Worm (Caenorhabditis elegans): ENCODE measurements around the gene cct-6.
A peak's percentile ranks its signal among the peaks of the same experiment; 100 is the strongest.

Gene cct-6

DNA sequence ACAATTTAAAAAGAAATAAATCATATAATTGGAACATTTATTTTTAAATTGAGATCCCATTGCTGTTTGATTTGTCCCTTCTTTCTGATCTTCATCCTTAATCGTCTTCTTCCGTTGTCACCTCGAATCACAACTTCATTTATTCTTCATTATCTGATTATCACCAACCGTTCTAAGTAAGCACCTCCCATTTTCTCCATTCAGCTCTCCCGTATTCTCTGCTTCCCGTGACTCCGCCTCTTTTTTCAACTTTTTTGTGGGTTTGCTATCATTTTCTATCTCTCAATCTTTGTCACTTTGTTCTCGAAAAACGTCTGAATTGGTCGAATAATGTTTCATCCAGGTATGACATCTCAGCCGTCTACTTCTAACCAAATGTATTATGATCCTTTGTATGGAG, 39.6 kb downstream of the cct-6 start, which contains the start of gene sma-4:
Gene sma-4 (plus strand): TSS at position 301 of the 400 bp plus-strand sequence.
- no peak for TF ChIP-seq pha-4 (tag; optimal IDR thresholded peaks at IDR 0.05)
- no peak for TF ChIP-seq fkh-6 (tag; optimal IDR thresholded peaks at IDR 0.05)
- no peak for TF ChIP-seq sox-2 (GFP tag; IDR thresholded peaks at IDR 0.05)
- TF ChIP-seq ceh-6 (GFP tag; optimal IDR thresholded peaks at IDR 0.05): no peak

DNA sequence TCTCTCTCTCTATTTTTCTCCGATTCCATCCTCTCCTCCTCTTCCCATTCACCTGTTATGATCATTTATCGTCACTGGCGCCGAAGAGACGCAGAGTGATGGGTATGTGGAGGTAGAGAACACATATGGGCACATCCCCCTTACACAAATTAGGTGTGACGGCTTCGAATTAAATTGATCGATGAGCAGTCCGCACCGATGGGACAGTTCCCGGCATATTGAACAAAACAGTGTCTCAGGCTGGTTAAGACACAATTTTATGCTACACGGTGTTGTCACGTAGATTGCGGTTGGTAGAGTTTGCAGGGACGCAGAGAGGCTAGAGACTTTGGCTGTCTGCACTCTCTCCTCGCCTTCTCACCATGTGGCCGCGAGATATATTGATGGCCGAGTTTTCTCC, 40.7 kb downstream of the cct-6 start, which contains the start of gene R12B2.7:
Gene R12B2.7 (plus strand): TSS at position 247 of the 400 bp plus-strand sequence.
- TF ChIP-seq ceh-30 (tag; optimal IDR thresholded peaks at IDR 0.05) (no peak), unc-55 (GFP tag; optimal IDR thresholded peaks at IDR 0.05) (peak; percentile 34), tbx-2 (tag; optimal IDR thresholded peaks at IDR 0.05) (peak; percentile 13), K09A11.1 (tag; optimal IDR thresholded peaks at IDR 0.05; ENCODE audit: insufficient read depth) (no peak), hlh-15 (tag; optimal IDR thresholded peaks at IDR 0.05) (no peak), dmd-4 (tag; optimal IDR thresholded peaks at IDR 0.05; ENCODE audit: borderline replicate concordance) (no peak)

DNA sequence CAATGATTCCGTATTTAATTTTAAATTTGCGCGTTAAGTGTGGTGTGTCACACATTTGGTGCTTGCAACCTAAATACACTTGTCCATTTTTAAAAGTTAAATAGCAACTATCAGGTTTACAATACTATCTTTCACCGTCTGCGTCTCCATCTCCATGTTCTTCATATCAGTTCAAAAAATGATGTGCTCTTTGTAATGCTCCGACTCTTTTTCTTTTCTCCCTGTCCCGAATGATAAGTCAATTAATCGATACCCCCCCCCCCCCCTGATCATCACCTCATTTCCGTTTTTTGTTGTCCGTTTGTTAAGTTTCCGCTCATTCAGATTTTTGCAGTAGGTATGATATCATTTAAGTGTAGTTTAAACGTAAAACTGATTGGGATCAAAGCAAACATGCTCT, 41.4 kb downstream of the cct-6 start:
- TF ChIP-seq mec-3 (tag; optimal IDR thresholded peaks at IDR 0.05; ENCODE audit: borderline replicate concordance): no peak
- TF ChIP-seq elt-2 (tag; optimal IDR thresholded peaks at IDR 0.05): peak; percentile 20

DNA sequence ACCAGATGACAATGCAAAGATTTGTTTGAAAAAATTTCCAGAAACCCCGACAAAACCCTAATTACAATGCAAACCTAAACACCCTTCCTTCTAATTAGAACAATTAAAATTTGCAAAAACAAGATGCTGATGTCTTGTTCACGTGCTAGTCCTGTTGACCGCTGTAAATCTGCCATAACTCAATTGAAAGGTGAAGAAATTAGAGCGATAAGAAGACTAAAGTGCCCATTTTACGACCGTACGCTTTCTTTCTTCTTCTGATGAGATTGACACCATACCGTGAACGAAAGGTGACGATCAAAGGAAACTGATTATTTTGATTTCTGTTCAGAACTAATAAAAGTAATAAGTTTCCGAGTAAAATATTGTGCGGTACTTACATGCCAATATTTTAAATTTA, 42.0 kb downstream of the cct-6 start:
- TF ChIP-seq K09A11.1 (tag; optimal IDR thresholded peaks at IDR 0.05; ENCODE audit: insufficient read depth) (no peak), ceh-9 (tag; optimal IDR thresholded peaks at IDR 0.05) (no peak), eyg-1 (tag; optimal IDR thresholded peaks at IDR 0.05) (no peak), ceh-48 (tag; optimal IDR thresholded peaks at IDR 0.05) (no peak), ceh-45 (GFP tag; IDR thresholded peaks at IDR 0.05) (no peak), ama-1 (optimal IDR thresholded peaks at IDR 0.05) (no peak), ceh-18 (tag; optimal IDR thresholded peaks at IDR 0.05) (no peak), ceh-31 (tag; optimal IDR thresholded peaks at IDR 0.05) (no peak), gmeb-2 (tag; optimal IDR thresholded peaks at IDR 0.05) (no peak), K02D7.2 (tag; optimal IDR thresholded peaks at IDR 0.05) (no peak), dmd-4 (tag; optimal IDR thresholded peaks at IDR 0.05; ENCODE audit: borderline replicate concordance) (no peak), sdc-2 (tag; optimal IDR thresholded peaks at IDR 0.05) (no peak)

DNA sequence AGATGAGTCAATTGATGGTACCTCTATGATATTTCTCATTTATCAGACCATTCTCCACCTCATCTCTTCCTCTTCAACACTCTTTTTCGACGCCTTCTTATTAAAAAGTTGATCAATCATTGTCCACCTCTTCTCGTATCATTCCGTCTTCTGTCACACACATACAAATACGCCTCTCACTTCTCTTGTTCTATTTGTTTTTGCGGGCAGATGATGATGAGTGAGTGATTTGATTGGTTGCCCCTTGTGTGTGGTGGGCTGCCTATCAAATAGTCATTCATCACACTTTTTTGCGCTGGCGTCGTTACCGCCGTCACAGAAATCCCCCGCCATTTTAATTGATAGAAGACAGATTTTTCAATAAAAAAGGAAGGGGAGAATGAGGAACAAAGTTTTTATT, 42.8 kb downstream of the cct-6 start:
- TF ChIP-seq gmeb-2 (tag; optimal IDR thresholded peaks at IDR 0.05) (no peak), ahr-1 (tag; optimal IDR thresholded peaks at IDR 0.05) (no peak), pha-4 (tag; optimal IDR thresholded peaks at IDR 0.05) (no peak), unc-55 (GFP tag; optimal IDR thresholded peaks at IDR 0.05) (peak; percentile 79), nfya-1 (tag; optimal IDR thresholded peaks at IDR 0.05) (peak; percentile 57)

DNA sequence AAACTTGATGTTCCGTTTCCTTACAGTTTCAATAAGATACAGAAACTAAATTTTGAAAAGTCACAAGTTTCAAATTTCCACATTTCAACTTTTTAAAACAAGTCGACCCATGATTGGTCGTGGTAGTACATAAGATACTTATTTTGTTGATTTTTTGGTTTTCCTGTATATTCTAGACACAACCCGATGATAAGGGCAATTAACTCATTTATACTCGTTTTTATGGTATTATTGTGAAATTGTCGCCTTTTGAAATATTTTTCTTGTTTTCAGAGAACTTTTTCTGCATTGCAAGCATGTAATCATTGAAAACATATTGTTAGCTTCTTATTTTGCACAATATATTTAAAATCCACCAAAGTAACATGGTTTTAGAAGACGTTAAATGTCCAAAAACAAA, 43.5 kb downstream of the cct-6 start:
- TF ChIP-seq tbx-7 (tag; optimal IDR thresholded peaks at IDR 0.05): no peak

DNA sequence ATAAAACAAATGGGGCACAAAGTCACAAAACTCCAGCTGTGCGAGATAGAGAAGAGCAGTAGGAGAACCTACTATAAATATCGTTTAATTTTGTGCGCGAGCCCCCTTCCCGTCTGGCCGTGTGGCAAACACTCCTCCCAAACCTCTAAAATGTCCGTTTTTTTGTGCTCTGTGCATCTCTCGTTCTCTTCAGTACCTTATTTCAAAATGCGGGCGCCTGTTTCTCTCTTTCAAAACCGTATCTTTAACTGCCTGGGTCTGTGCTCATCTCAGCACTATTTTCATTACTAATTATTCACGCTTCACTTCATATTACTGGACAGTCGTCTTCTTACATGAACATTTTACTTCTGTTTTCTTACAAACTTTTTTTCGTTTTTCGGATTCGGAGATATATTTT, 45.5 kb downstream of the cct-6 start:
- TF ChIP-seq nhr-11 (tag; optimal IDR thresholded peaks at IDR 0.05) (no peak), ceh-48 (tag; optimal IDR thresholded peaks at IDR 0.05) (no peak), pros-1 (tag; optimal IDR thresholded peaks at IDR 0.05) (no peak), ztf-16 (tag; optimal IDR thresholded peaks at IDR 0.05) (no peak), eyg-1 (tag; optimal IDR thresholded peaks at IDR 0.05) (no peak), unc-86 (tag; optimal IDR thresholded peaks at IDR 0.05) (no peak), dve-1 (tag; optimal IDR thresholded peaks at IDR 0.05) (no peak), nhr-232 (tag; optimal IDR thresholded peaks at IDR 0.05) (no peak), hlh-13 (GFP tag; optimal IDR thresholded peaks at IDR 0.05) (no peak), pag-3 (tag; optimal IDR thresholded peaks at IDR 0.05; ENCODE audit: borderline replicate concordance) (no peak), ceh-31 (tag; optimal IDR thresholded peaks at IDR 0.05) (no peak), hlh-30 (tag; optimal IDR thresholded peaks at IDR 0.05; ENCODE audit: insufficient read depth) (no peak), ahr-1 (tag; optimal IDR thresholded peaks at IDR 0.05) (no peak), tbx-7 (tag; optimal IDR thresholded peaks at IDR 0.05) (no peak), odd-2 (tag; optimal IDR thresholded peaks at IDR 0.05) (no peak), hlh-15 (tag; optimal IDR thresholded peaks at IDR 0.05) (no peak), pat-9 (tag; optimal IDR thresholded peaks at IDR 0.05) (no peak)

All from whole organism, late embryonic.